Fruit fly (Drosophila melanogaster) Kc167 (cell line): ENCODE measurements around the gene CG10587.

ENCODE experiments used
- Myc ChIP-seq: fragments of >200 bp; optimal IDR thresholded peaks from 2 replicates; lab custom pipeline; 2017; ENCODE audit warnings: missing external identifiers
- h ChIP-seq: fragments of >200 bp; optimal IDR thresholded peaks from 3 replicates; lab custom pipeline; 2018; ENCODE audit warnings: missing external identifiers
- insv ChIP-seq: fragments of >200 bp; optimal IDR thresholded peaks from 3 replicates; lab custom pipeline; 2018; ENCODE audit warnings: missing external identifiers
- psq ChIP-seq: fragments of >200 bp; optimal IDR thresholded peaks from 2 replicates; lab custom pipeline; 2017; ENCODE audit warnings: missing external identifiers

dm6 chr3L:21009405-21010120 is 47.2 kb upstream of the CG10587 start:
- TF ChIP-seq insv (lab: Kevin White, UChicago) (no peak), h (no peak), Myc (lab: Kevin White, UChicago) (no peak), psq (lab: Kevin White, UChicago) (no peak)
